Fruit fly (Drosophila melanogaster) S2 (cell line): ENCODE results near the gene ssx.

ENCODE experiments used
- CG8478 ChIP-seq: fragments of >200 bp; optimal IDR thresholded peaks from 2 replicates; lab custom pipeline; 2018
- CTCF ChIP-seq, 2 experiments: fragments of >200 bp; optimal IDR thresholded peaks; 2 replicates each; lab custom pipeline; 2018

Gene ssx

DNA sequence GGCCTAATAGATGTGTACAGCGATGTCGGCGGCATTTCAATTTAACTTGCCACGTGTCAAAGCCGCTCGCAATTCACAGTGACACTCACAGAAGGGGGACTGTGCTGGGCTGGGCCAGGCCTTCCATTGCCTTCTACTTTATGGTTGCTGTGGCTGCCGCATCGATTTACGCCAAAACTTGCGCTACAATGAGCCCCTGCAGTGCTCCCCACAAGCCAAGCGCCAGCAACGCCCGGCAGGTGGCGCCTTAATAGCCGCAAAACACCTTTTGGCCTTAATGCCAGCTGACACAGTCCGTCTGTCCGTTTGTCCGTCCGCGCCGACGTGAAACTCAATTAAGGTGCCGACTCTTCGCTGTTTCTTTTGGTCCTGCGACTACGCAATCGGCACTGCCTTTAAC lies 34.6 kb downstream of the ssx start:
- TF ChIP-seq CG8478 (lab: Kevin White, UChicago) (no peak), CTCF (optimal IDR thresholded peaks at IDR 0.05; lab: Kevin White, UChicago) (peak; percentile 58 to 66)

DNA sequence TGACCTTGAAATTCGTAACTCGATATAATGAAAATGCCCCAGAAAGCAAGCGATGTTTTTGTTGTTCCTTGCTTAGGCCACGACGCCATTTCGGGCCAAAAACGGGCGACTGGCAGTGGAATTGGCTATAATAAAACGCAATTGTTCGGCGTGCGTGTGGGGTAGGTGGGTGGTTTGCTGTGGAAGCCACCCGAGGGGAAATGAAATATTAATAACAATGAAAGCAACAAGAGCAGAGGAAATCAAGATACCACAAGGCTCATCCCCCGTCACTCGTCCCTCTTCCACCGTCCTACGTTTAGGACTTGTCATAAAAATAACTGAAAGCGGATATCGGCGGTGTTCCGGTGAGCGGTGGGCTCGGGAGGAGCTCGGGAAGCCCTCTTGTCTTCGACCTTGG lies 35.4 kb downstream of the ssx start:
- TF ChIP-seq CG8478 (lab: Kevin White, UChicago) (no peak), CTCF (optimal IDR thresholded peaks at IDR 0.05; lab: Kevin White, UChicago) (no peak)

DNA sequence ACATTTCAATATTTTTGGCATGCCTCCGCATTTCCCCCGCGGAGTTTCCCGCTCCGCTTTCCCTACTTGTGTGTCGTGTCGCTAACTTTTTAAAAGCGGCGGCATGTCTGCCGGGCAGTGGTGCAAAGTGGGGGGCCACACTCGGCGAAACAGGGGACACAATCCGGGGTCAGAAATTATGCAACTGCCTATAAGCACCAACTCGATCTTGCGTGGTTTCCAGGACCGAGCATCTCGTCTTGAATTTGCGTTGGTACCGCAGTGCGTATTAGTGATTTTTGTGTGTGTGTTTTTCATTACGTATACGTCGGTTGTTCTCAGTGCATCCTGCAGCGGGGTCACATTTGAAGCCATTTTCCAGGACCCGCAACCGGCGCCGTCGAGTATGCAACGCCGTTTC lies 37.3 kb downstream of the ssx start:
- no peak for TF ChIP-seq CG8478 (lab: Kevin White, UChicago)
- TF ChIP-seq CTCF (optimal IDR thresholded peaks at IDR 0.05; lab: Kevin White, UChicago) = no peak

DNA sequence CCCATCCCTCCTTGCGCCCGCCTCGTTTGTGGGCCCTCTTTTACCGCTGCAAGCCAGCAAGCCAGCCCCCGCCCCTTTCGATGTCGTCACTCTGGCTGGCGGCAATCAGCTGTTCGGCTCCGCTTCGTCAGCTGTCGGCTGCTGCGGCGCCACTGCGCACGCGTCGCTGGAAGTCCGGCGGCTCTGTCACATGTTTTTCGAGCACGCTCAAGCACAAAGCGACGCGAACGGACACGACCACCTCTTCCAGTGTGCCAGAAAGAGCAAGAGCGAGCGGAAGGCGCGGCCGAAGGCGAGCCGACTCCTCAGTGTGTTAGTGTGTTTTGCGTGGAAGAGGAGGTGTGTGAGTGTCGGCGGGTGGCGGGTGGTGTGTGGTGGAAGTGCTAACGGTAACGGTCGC lies 38.6 kb downstream of the ssx start, which contains the start of gene futsch:
TSS of gene futsch (plus strand) at position 106 of the 400 bp plus-strand sequence.
- TF ChIP-seq CTCF (optimal IDR thresholded peaks at IDR 0.05; lab: Kevin White, UChicago) (no peak), CG8478 (lab: Kevin White, UChicago) (no peak)

DNA sequence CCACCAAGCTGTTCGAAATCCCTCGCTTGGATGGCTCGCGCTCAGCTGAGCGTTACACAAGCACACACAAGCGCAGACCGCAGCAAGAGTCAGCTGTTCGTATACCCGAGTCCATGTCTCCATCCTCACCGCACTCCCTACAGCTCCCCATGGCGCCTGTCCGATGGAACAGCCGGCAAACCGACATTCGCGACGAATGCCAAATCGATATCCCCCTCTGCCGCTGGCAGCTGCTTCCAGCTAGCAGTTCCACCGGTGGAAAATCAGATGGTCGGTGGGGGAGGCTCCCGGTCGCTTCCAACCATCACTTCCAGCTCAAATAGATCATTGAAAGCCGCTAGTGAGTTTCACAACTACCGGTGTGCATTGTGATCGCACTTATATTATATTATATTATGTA lies 39.9 kb downstream of the ssx start:
- TF ChIP-seq CTCF (optimal IDR thresholded peaks at IDR 0.05; lab: Kevin White, UChicago) (no peak), CG8478 (lab: Kevin White, UChicago) (no peak)

DNA sequence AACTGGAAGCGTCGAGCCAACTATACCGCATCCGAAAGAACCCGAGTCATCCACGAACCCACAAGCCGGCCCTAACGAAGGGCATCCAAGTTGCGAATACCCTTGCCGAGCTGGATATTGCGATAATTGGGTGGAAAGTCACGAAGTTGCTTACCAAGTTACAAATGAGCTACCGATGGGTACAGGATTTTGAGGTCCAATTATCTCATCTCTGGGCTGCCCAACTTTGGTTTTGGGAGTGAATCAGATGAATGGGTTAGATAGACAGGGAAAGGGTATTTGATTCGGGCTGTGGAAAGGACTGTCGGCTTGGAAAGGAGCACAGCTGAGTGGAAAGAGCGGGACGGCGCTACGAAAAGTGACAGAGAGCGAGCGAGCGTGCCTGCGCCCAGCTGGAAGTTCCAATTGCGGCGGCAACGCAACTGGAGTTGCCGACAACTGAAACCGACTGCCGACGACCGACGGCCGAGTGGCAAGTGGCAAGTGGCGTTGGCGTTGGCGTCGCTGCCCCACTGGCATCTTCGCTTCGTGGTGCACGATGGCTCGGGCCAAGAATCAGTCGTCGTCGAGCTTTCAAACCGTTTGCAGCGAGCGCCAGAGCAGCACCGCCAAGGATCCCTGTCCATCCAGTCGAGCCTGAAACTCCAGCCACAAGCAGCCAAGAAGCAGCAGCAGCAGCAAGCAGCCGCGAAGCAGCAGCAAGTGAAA lies 41.0 kb downstream of the ssx start:
- TF ChIP-seq CG8478 (lab: Kevin White, UChicago) = no peak
- TF ChIP-seq CTCF (optimal IDR thresholded peaks at IDR 0.05; lab: Kevin White, UChicago) = no peak

DNA sequence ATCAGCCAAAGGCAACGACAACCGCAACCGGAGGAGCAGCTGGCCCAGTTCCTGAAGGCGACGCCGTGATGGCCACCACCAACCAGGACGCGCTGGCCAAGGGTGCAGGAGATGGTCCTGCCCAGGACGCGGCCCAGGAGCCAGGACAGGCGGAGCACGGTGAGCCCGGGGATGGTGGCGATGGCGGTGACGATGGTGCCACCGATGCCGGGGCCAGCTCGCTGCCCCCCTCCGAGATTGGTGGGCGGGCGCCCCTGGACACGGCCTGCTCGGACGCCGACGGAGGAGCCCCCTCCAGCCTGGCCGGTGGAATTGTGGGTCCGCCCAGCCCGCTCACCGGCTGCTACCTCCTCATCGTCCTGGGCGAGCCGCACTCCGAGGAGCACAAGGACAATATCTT lies 43.9 kb downstream of the ssx start:
- TF ChIP-seq CTCF (optimal IDR thresholded peaks at IDR 0.05; lab: Kevin White, UChicago) (no peak), CG8478 (lab: Kevin White, UChicago) (no peak)
